Worm (Caenorhabditis elegans): ENCODE measurements around the gene sluh-7.

DNA sequence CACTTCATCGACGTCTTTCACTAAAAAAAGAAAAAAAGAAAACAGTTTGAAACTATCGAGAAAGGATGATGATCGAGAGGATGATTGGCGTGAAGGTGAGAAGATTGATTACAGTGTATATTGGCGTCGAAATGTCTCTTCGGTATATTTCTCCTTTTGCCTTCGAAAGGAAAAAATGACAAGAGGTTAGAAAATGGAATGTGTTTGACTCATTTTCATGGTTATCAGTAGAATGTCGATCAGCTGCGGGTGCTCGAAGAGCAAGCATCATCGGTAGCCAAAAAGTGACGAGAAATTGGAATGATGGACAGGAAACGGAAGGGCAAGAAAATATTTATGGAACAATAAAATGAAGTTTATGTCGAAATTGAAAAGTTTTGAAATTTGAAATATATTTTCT is 21.8 kb downstream of the sluh-7 start:
- TF ChIP-seq aha-1 (tag) (no peak), zfp-2 (tag; optimal IDR thresholded peaks at IDR 0.05) (no peak), R02D3.7 (tag; optimal IDR thresholded peaks at IDR 0.05) (no peak), vab-7 (GFP tag; IDR thresholded peaks at IDR 0.05) (no peak), rbr-2 (tag; optimal IDR thresholded peaks at IDR 0.05) (no peak), zip-11 (GFP tag; IDR thresholded peaks at IDR 0.05) (no peak), unc-39 (tag; optimal IDR thresholded peaks at IDR 0.05) (no peak), ceh-82 (tag; optimal IDR thresholded peaks at IDR 0.05) (no peak)

Data from whole organism, L4 larva.